Fruit fly (Drosophila melanogaster) Kc167 (cell line): ENCODE results near the gene nAChRbeta3.

Experiments
- Myc ChIP-seq: fragments of >200 bp; optimal IDR thresholded peaks from 2 replicates; lab custom pipeline; 2017; ENCODE audit warnings: missing external identifiers
- Sin3A ChIP-seq: fragments of >200 bp; optimal IDR thresholded peaks from 2 replicates; lab custom pipeline; 2018; ENCODE audit warnings: missing external identifiers
- h ChIP-seq: fragments of >200 bp; optimal IDR thresholded peaks from 3 replicates; lab custom pipeline; 2018; ENCODE audit warnings: missing external identifiers
- insv ChIP-seq: fragments of >200 bp; optimal IDR thresholded peaks from 3 replicates; lab custom pipeline; 2018; ENCODE audit warnings: missing external identifiers
- ttk ChIP-seq: sonication (Bioruptor generic); optimal IDR thresholded peaks from 2 replicates; lab custom pipeline; 2017; ENCODE audit warnings: missing external identifiers

DNA sequence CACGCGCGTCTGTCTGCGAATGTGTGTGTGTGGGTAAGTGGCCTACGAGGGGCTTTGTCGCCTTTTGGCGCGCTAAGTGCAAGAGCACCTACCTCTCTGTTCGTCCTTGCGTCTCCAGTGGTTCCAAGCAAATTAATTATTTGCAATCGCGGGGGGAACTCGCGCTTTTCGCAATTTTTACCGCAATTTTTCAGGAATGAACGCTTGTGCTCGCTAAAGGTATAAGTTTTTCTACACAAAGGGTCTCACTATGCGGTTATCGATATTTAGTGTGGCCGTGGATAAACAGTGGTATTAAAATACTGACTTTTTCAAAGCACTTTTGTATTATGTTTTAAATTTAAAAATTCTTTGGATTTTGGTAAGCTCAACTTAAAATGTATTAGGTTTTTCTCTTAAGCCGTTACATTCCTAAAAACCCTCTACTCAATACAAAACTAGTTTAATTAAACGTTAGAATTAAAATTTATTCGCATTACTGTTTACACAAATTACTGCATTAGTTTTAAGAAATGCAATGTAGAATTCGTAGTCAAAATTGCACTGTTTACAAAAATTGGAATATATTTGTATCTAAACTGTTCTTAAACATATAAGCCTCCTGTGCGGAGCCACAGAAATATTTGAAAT, 2.5 kb upstream of the nAChRbeta3 start, which contains the start of gene lwr:
- TF ChIP-seq h (lab: Kevin White, UChicago) (no peak), Sin3A (lab: Kevin White, UChicago) (no peak), Myc (no peak), insv (lab: Kevin White, UChicago) (no peak), ttk (lab: Kevin White, UChicago) (no peak)
